Fruit fly (Drosophila melanogaster) whole organism, prepupa: ENCODE measurements around the gene CG11035.

Experiments
- CG10631 ChIP-seq: fragments of 200-800 bp; sonication (Bioruptor generic); optimal IDR thresholded peaks from 2 replicates; lab custom pipeline; 2016; ENCODE audit warnings: missing biosample characterization, missing genetic modification characterization
- CG10669 ChIP-seq: fragments of 200-800 bp; sonication (Bioruptor generic); optimal IDR thresholded peaks from 3 replicates; lab custom pipeline; 2018; ENCODE audit warnings: missing biosample characterization, mild to moderate bottlenecking, missing genetic modification characterization, moderate library complexity
- CG11294 ChIP-seq: fragments of 200-800 bp; sonication (Bioruptor generic); IDR thresholded peaks from 2 replicates; pipeline ENCODE4 v1.3.6; 2022; ENCODE audit warnings: missing biosample characterization, missing genetic modification characterization
- CG11902 ChIP-seq: fragments of 200-800 bp; sonication (Bioruptor generic); optimal IDR thresholded peaks from 3 replicates; lab custom pipeline; 2016; ENCODE audit warnings: missing biosample characterization, missing genetic modification characterization
- CG15336 ChIP-seq: fragments of 200-800 bp; sonication (Bioruptor generic); IDR thresholded peaks from 2 replicates; pipeline ENCODE4 v1.3.6; 2022; ENCODE audit warnings: missing biosample characterization, missing genetic modification characterization
- CG1621 ChIP-seq: fragments of 200-800 bp; sonication (Bioruptor generic); optimal IDR thresholded peaks from 3 replicates; lab custom pipeline; 2018; ENCODE audit warnings: missing biosample characterization, mild to moderate bottlenecking, missing genetic modification characterization
- CG3032 ChIP-seq: fragments of 200-800 bp; optimal IDR thresholded peaks from 2 replicates; lab custom pipeline; 2019; ENCODE audit warnings: missing biosample characterization, mild to moderate bottlenecking, missing genetic modification characterization, moderate library complexity
- CG31627 ChIP-seq: fragments of 200-800 bp; sonication (Bioruptor generic); optimal IDR thresholded peaks from 3 replicates; lab custom pipeline; 2016; ENCODE audit warnings: missing biosample characterization, missing genetic modification characterization
- CG34406 ChIP-seq: fragments of 200-800 bp; sonication (Bioruptor generic); optimal IDR thresholded peaks from 3 replicates; lab custom pipeline; 2016; ENCODE audit warnings: missing biosample characterization, missing genetic modification characterization
- CG3919 ChIP-seq: fragments of 200-800 bp; sonication (Bioruptor generic); optimal IDR thresholded peaks from 3 replicates; lab custom pipeline; 2016; ENCODE audit warnings: missing biosample characterization, missing genetic modification characterization
- CG4318 ChIP-seq: fragments of 200-800 bp; sonication (Bioruptor generic); optimal IDR thresholded peaks from 3 replicates; lab custom pipeline; 2017; ENCODE audit warnings: missing biosample characterization, mild to moderate bottlenecking, missing genetic modification characterization
- CG6276 ChIP-seq: fragments of 200-800 bp; sonication (Bioruptor generic); optimal IDR thresholded peaks from 2 replicates; lab custom pipeline; 2017; ENCODE audit warnings: missing biosample characterization, mild to moderate bottlenecking, missing genetic modification characterization
- CG6792 ChIP-seq: fragments of 200-800 bp; sonication (Bioruptor generic); optimal IDR thresholded peaks from 3 replicates; lab custom pipeline; 2016; ENCODE audit warnings: missing biosample characterization, missing genetic modification characterization
- CG6808 ChIP-seq: fragments of 200-800 bp; sonication (Bioruptor generic); optimal IDR thresholded peaks from 3 replicates; lab custom pipeline; 2017; ENCODE audit warnings: missing biosample characterization, missing genetic modification characterization, mild to moderate bottlenecking, moderate library complexity, missing genetic modification reagents
- CG6854 ChIP-seq: fragments of 200-800 bp; sonication (Bioruptor generic); optimal IDR thresholded peaks from 2 replicates; lab custom pipeline; 2017; ENCODE audit warnings: missing biosample characterization, mild to moderate bottlenecking, missing genetic modification characterization
- CG8119 ChIP-seq: fragments of 200-800 bp; sonication (Bioruptor generic); IDR thresholded peaks from 3 replicates; pipeline ENCODE4 v1.3.6; 2022; ENCODE audit warnings: missing biosample characterization, missing genetic modification characterization
- CG8319 ChIP-seq: fragments of 200-800 bp; sonication (Bioruptor generic); optimal IDR thresholded peaks from 3 replicates; lab custom pipeline; 2016; ENCODE audit warnings: missing biosample characterization, missing genetic modification characterization
- CG8632 ChIP-seq: fragments of 200-800 bp; sonication (Bioruptor generic); optimal IDR thresholded peaks from 3 replicates; lab custom pipeline; 2016; ENCODE audit warnings: missing biosample characterization, missing genetic modification characterization
- CG9139 ChIP-seq: fragments of 200-800 bp; sonication (Bioruptor generic); optimal IDR thresholded peaks from 3 replicates; lab custom pipeline; 2017; ENCODE audit warnings: missing biosample characterization, mild to moderate bottlenecking, missing genetic modification characterization
- Eip75B ChIP-seq: fragments of 200-800 bp; sonication (Bioruptor generic); optimal IDR thresholded peaks from 3 replicates; lab custom pipeline; 2016; ENCODE audit warnings: missing biosample characterization, missing genetic modification characterization
- Eip78C ChIP-seq: fragments of 200-800 bp; sonication (Bioruptor generic); peaks from one replicate; lab custom pipeline; 2016; ENCODE audit warnings: missing biosample characterization, missing genetic modification characterization
- Ets21C ChIP-seq: fragments of 200-800 bp; sonication (Bioruptor generic); optimal IDR thresholded peaks from 3 replicates; lab custom pipeline; 2016; ENCODE audit warnings: missing biosample characterization, missing genetic modification characterization
- Gug ChIP-seq: fragments of 200-800 bp; sonication (Bioruptor generic); IDR thresholded peaks from 2 replicates; pipeline ENCODE4 v1.3.6; 2022; ENCODE audit warnings: missing biosample characterization, missing genetic modification characterization
- Hr38 ChIP-seq: sonication (Bioruptor generic); optimal IDR thresholded peaks from 2 replicates; lab custom pipeline; 2016; ENCODE audit warnings: missing biosample characterization, missing genetic modification characterization
- Hr39 ChIP-seq: fragments of 200-800 bp; sonication (Bioruptor generic); optimal IDR thresholded peaks from 2 replicates; lab custom pipeline; 2016; ENCODE audit warnings: missing biosample characterization, missing genetic modification characterization
- Hr4 ChIP-seq: fragments of 200-800 bp; sonication (Bioruptor generic); optimal IDR thresholded peaks from 3 replicates; lab custom pipeline; 2016; ENCODE audit warnings: missing biosample characterization, missing genetic modification characterization
- Met ChIP-seq: fragments of 200-800 bp; sonication (Bioruptor generic); optimal IDR thresholded peaks from 3 replicates; lab custom pipeline; 2016; ENCODE audit warnings: missing biosample characterization, missing genetic modification characterization
- OdsH ChIP-seq: fragments of 200-800 bp; sonication (Bioruptor generic); optimal IDR thresholded peaks from 3 replicates; lab custom pipeline; 2016; ENCODE audit warnings: missing biosample characterization, missing genetic modification characterization
- Smox ChIP-seq: fragments of 200-800 bp; sonication (Bioruptor generic); optimal IDR thresholded peaks from 3 replicates; lab custom pipeline; 2016; ENCODE audit warnings: missing biosample characterization, missing genetic modification characterization
- Sox102F ChIP-seq: fragments of 200-800 bp; sonication (Bioruptor generic); optimal IDR thresholded peaks from 2 replicates; lab custom pipeline; 2016; ENCODE audit warnings: missing biosample characterization, mild to moderate bottlenecking, missing genetic modification characterization
- Sox14 ChIP-seq: fragments of 200-800 bp; sonication (Bioruptor generic); optimal IDR thresholded peaks from 3 replicates; lab custom pipeline; 2016; ENCODE audit warnings: missing biosample characterization, missing genetic modification characterization
- Sox15 ChIP-seq: fragments of 200-800 bp; sonication (Bioruptor generic); optimal IDR thresholded peaks from 3 replicates; lab custom pipeline; 2016; ENCODE audit warnings: missing biosample characterization, missing genetic modification characterization
- achi ChIP-seq: fragments of 200-800 bp; sonication (Bioruptor generic); optimal IDR thresholded peaks from 3 replicates; lab custom pipeline; 2016; ENCODE audit warnings: missing biosample characterization, missing genetic modification characterization
- acj6 ChIP-seq: fragments of 200-800 bp; sonication (Bioruptor generic); optimal IDR thresholded peaks from 3 replicates; lab custom pipeline; 2016; ENCODE audit warnings: missing biosample characterization, missing genetic modification characterization
- dac ChIP-seq: fragments of 200-800 bp; sonication (Bioruptor generic); optimal IDR thresholded peaks from 2 replicates; lab custom pipeline; 2017; ENCODE audit warnings: missing biosample characterization, mild to moderate bottlenecking, missing genetic modification characterization
- dsx ChIP-seq: fragments of 200-800 bp; optimal IDR thresholded peaks from 3 replicates; lab custom pipeline; 2019; ENCODE audit warnings: missing biosample characterization, mild to moderate bottlenecking, missing genetic modification characterization, moderate library complexity; ENCODE audit not compliant: poor library complexity, severe bottlenecking
- esn ChIP-seq: fragments of 200-800 bp; sonication (Bioruptor generic); optimal IDR thresholded peaks from 2 replicates; lab custom pipeline; 2016; ENCODE audit warnings: missing biosample characterization, mild to moderate bottlenecking, missing genetic modification characterization, moderate library complexity
- fd59A ChIP-seq: fragments of 200-800 bp; sonication (Bioruptor generic); optimal IDR thresholded peaks from 2 replicates; lab custom pipeline; 2017; ENCODE audit warnings: missing biosample characterization, mild to moderate bottlenecking, missing genetic modification characterization, missing genetic modification reagents
- fd85E ChIP-seq: fragments of 200-800 bp; sonication (Bioruptor generic); optimal IDR thresholded peaks from 3 replicates; lab custom pipeline; 2016; ENCODE audit warnings: missing biosample characterization, missing genetic modification characterization
- lz ChIP-seq: fragments of 200-800 bp; sonication (Bioruptor generic); optimal IDR thresholded peaks from 3 replicates; lab custom pipeline; 2016; ENCODE audit warnings: missing biosample characterization, missing genetic modification characterization
- net ChIP-seq: fragments of 200-800 bp; sonication (Bioruptor generic); optimal IDR thresholded peaks from 3 replicates; lab custom pipeline; 2016; ENCODE audit warnings: missing biosample characterization, missing genetic modification characterization
- salr ChIP-seq, 2 experiments: fragments of 200-800 bp; sonication (Bioruptor generic); optimal IDR thresholded peaks; 3 replicates each; lab custom pipeline; 2016 to 2018; ENCODE audit warnings: missing biosample characterization in 2 of 2, missing genetic modification characterization in 2 of 2, mild to moderate bottlenecking in 1 of 2
- spab ChIP-seq: fragments of 200-800 bp; sonication (Bioruptor generic); optimal IDR thresholded peaks from 2 replicates; lab custom pipeline; 2017; ENCODE audit warnings: missing biosample characterization, mild to moderate bottlenecking, missing genetic modification characterization, missing genetic modification reagents
- ss ChIP-seq, 2 experiments: fragments of 200-800 bp; sonication (Bioruptor generic); optimal IDR thresholded peaks; 2 replicates in 1 of 2; 3 replicates in 1 of 2; lab custom pipeline; 2017 to 2018; ENCODE audit warnings: mild to moderate bottlenecking in 2 of 2, missing biosample characterization in 2 of 2, missing genetic modification characterization in 2 of 2, moderate library complexity in 1 of 2
- topi ChIP-seq: fragments of 200-800 bp; sonication (Bioruptor generic); optimal IDR thresholded peaks from 3 replicates; lab custom pipeline; 2016; ENCODE audit warnings: missing biosample characterization, missing genetic modification characterization
- vri ChIP-seq: fragments of 200-800 bp; sonication (Bioruptor generic); optimal IDR thresholded peaks from 3 replicates; lab custom pipeline; 2016; ENCODE audit warnings: missing biosample characterization, mild to moderate bottlenecking, missing genetic modification characterization

Gene CG11035

dm6 chr3R:7995722-7996121 lies 37.1 kb downstream of the CG11035 start, which contains the start of gene Elovl7:
Gene Elovl7, minus strand, starts transcription at chr3R:7995852.
- TF ChIP-seq CG6854 (GFP tag; lab: Kevin White, UChicago) (peak; percentile 76), CG3032 (no peak), Eip78C (GFP tag; lab: Kevin White, UChicago) (peak; percentile 28), fd59A (GFP tag; lab: Kevin White, UChicago) (no peak)

- TF ChIP-seq Hr39: no peak
- TF ChIP-seq Eip78C (GFP tag; lab: Kevin White, UChicago): peak; percentile 44
- no peak for TF ChIP-seq CG31627 (GFP tag; lab: Kevin White, UChicago)
These were observed 38.2 kb downstream of the CG11035 start for dm6 chr3R:7994629-7995028.

DNA sequence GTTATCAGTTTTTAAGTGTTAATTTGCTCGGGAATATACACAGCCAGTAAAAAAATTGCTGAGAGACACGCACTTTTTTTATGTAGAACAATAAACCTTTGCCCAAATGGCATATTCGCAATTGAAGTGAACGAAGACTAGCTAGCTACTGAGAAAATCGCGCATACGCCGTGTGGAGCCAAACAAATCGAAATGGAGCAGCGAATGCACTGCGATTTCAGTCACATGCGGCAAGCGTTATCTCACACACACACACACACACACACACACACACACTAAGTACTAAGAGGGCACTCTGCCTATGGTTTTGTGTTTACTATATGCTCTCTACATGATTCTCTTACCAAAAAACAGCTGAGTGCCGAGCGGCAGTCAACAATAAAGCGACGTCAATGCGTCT lies 39.3 kb downstream of the CG11035 start:
- TF ChIP-seq Met (GFP tag; lab: Kevin White, UChicago) (no peak), CG6276 (GFP tag; lab: Kevin White, UChicago) (no peak)

- TF ChIP-seq spab (GFP tag; lab: Kevin White, UChicago) (no peak), Sox102F (GFP tag; lab: Kevin White, UChicago) (no peak), topi (GFP tag; lab: Kevin White, UChicago) (no peak), dac (GFP tag; lab: Kevin White, UChicago) (no peak), CG6808 (GFP tag; lab: Kevin White, UChicago) (no peak), vri (GFP tag; lab: Kevin White, UChicago) (no peak), lz (GFP tag; lab: Kevin White, UChicago) (no peak), Hr39 (no peak), Hr4 (GFP tag; lab: Kevin White, UChicago) (peak; percentile 54), Met (GFP tag; lab: Kevin White, UChicago) (no peak), Hr38 (GFP tag; lab: Kevin White, UChicago) (no peak), CG8119 (GFP tag; lab: Robert Waterston, UW) (peak; percentile 33; the same call in 2 of the 3 replicates), CG10669 (no peak), CG11294 (no peak), CG8319 (no peak), CG34406 (GFP tag; lab: Kevin White, UChicago) (no peak), CG4318 (peak; percentile 68), ss (GFP tag; optimal IDR thresholded peaks at IDR 0.05; lab: Kevin White, UChicago) (no peak), CG11902 (GFP tag; lab: Kevin White, UChicago) (no peak), fd59A (GFP tag; lab: Kevin White, UChicago) (no peak), acj6 (GFP tag; lab: Kevin White, UChicago) (no peak), CG10631 (no peak), CG3919 (GFP tag; lab: Kevin White, UChicago) (peak; percentile 4), fd85E (GFP tag; lab: Kevin White, UChicago) (no peak), dsx (GFP tag; lab: Kevin White, UChicago) (no peak), CG6792 (GFP tag; lab: Kevin White, UChicago) (no peak), Eip75B (GFP tag; lab: Kevin White, UChicago) (no peak), CG31627 (GFP tag; lab: Kevin White, UChicago) (no peak), OdsH (GFP tag; lab: Kevin White, UChicago) (peak; percentile 30), Ets21C (GFP tag; lab: Kevin White, UChicago) (no peak), net (GFP tag; lab: Kevin White, UChicago) (peak; percentile 47), Smox (no peak), esn (no peak), Gug (GFP tag; lab: Robert Waterston, UW) (no peak), Sox14 (no peak), CG1621 (tag; lab: Kevin White, UChicago) (no peak), CG6276 (GFP tag; lab: Kevin White, UChicago) (peak; percentile 67), CG9139 (GFP tag; lab: Kevin White, UChicago) (no peak), CG15336 (GFP tag; lab: Robert Waterston, UW) (peak; percentile 55; the same call in 1 of the 2 replicates), CG8632 (GFP tag; lab: Kevin White, UChicago) (no peak), achi (GFP tag; lab: Kevin White, UChicago) (peak; percentile 24), salr (GFP tag; optimal IDR thresholded peaks at IDR 0.05; lab: Kevin White, UChicago) (peak in 1 of 2 experiments; percentile 35), Sox15 (GFP tag; lab: Kevin White, UChicago) (no peak)
These were observed 40.7 kb downstream of the CG11035 start for dm6 chr3R:7992100-7992499.
